Fruit fly (Drosophila melanogaster): ENCODE results near the gene CG7251.

- TF ChIP-seq CG9705 (GFP tag; optimal IDR thresholded peaks at IDR 0.05) = no peak
- TF ChIP-seq usp (GFP tag; optimal IDR thresholded peaks at IDR 0.05) = no peak
- no peak for TF ChIP-seq lola (GFP tag; optimal IDR thresholded peaks at IDR 0.05)
- no peak for TF ChIP-seq Mio (GFP tag; optimal IDR thresholded peaks at IDR 0.05)
- TF ChIP-seq HLH106 (tag; optimal IDR thresholded peaks at IDR 0.05) = no peak
- no peak for TF ChIP-seq tai (GFP tag; optimal IDR thresholded peaks at IDR 0.05)
Measured at dm6 chr2L:5623727-5624407, 35.7 kb upstream of the CG7251 start, which contains the start of gene Cyp6a16.

All from whole organism, wandering third instar larva.